Fruit fly (Drosophila melanogaster): ENCODE results near the gene CheB38a.

Gene CheB38a

DNA sequence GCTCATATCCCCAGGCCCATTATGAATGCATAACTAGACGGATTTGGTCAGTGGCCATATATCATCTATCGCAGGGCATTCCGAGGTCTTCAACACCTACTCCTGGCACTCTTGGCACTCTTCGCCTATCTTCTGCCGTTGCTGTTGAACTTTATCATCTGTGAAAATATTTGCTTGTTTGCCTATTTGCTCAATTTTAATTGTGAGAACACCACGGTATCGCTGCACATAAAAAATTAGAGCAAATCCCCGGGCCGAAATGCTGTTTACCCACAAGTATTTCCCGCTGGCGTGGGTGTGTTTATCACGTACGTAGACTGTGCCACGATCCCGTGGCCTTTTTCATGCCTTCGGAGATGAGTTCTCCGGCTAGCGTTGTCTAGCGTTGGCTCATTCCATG, 37.6 kb downstream of the CheB38a start (continued):
- peak; percentile 76 for TF ChIP-seq kni (GFP tag; optimal IDR thresholded peaks at IDR 0.05)
- no peak for TF ChIP-seq CG34422 (GFP tag; IDR thresholded peaks at IDR 0.05)
- TF ChIP-seq CG1529 (GFP tag; optimal IDR thresholded peaks at IDR 0.05), result peak; percentile 62
- TF ChIP-seq Max (GFP tag; optimal IDR thresholded peaks at IDR 0.05), result peak; percentile 34
- no peak for TF ChIP-seq Mrtf (GFP tag; IDR thresholded peaks at IDR 0.05)
- TF ChIP-seq CG8388 (GFP tag; optimal IDR thresholded peaks at IDR 0.05), result peak; percentile 19
- TF ChIP-seq sens (GFP tag), result peak; percentile 87
- no peak for TF ChIP-seq sisA (GFP tag; IDR thresholded peaks at IDR 0.05)
- TF ChIP-seq MESR4 (GFP tag; optimal IDR thresholded peaks at IDR 0.05), result no peak
- TF ChIP-seq usp (GFP tag; optimal IDR thresholded peaks at IDR 0.05), result no peak
- TF ChIP-seq fru (optimal IDR thresholded peaks at IDR 0.05), result no peak
- no peak for TF ChIP-seq Dad (GFP tag; optimal IDR thresholded peaks at IDR 0.05)
- TF ChIP-seq Trl (optimal IDR thresholded peaks at IDR 0.05), result no peak
- peak; percentile 69 for TF ChIP-seq Trl (GFP tag; optimal IDR thresholded peaks at IDR 0.05)
- TF ChIP-seq CG2712 (tag; optimal IDR thresholded peaks at IDR 0.05), result peak; percentile 57
- TF ChIP-seq CG10366 (GFP tag; IDR thresholded peaks at IDR 0.05), result peak; percentile 34; the same call in 1 of the 2 replicates
- TF ChIP-seq dysf (GFP tag; IDR thresholded peaks at IDR 0.05), result 0 out of 3 replicates have a peak, but pooled peaks have one; percentile 36
- TF ChIP-seq ewg (GFP tag; optimal IDR thresholded peaks at IDR 0.05), result peak; percentile 47
- peak; percentile 63 for TF ChIP-seq CHES-1-like (GFP tag; optimal IDR thresholded peaks at IDR 0.05)
- peak; percentile 69 for TF ChIP-seq nau (GFP tag; optimal IDR thresholded peaks at IDR 0.05)
- TF ChIP-seq CG17328 (GFP tag; IDR thresholded peaks at IDR 0.05), result peak; percentile 59
- peak; percentile 20 for TF ChIP-seq CG4424 (GFP tag; optimal IDR thresholded peaks at IDR 0.05)
- TF ChIP-seq pnt (GFP tag; optimal IDR thresholded peaks at IDR 0.05), result peak; percentile 51
- TF ChIP-seq Atf3 (GFP tag; optimal IDR thresholded peaks at IDR 0.05), result peak; percentile 38
- TF ChIP-seq CG43689 (GFP tag; IDR thresholded peaks at IDR 0.05), result no peak
- no peak for TF ChIP-seq Ravus (GFP tag; IDR thresholded peaks at IDR 0.05)
- peak; percentile 82 for TF ChIP-seq ac (GFP tag; optimal IDR thresholded peaks at IDR 0.05)
- TF ChIP-seq cato (GFP tag; optimal IDR thresholded peaks at IDR 0.05; ENCODE audit: borderline replicate concordance), result no peak
- peak; percentile 51 for TF ChIP-seq jumu (GFP tag; optimal IDR thresholded peaks at IDR 0.05)
- TF ChIP-seq Neu2 (GFP tag; optimal IDR thresholded peaks at IDR 0.05; ENCODE audit: borderline replicate concordance), result no peak
- TF ChIP-seq CG8281 (tag; optimal IDR thresholded peaks at IDR 0.05), result peak; percentile 13
- peak; percentile 69; the same call in 1 of the 3 replicates for TF ChIP-seq gce (GFP tag; IDR thresholded peaks at IDR 0.05)
- TF ChIP-seq Dek (tag; optimal IDR thresholded peaks at IDR 0.05), result peak; percentile 49
- TF ChIP-seq Pdp1 (GFP tag; optimal IDR thresholded peaks at IDR 0.05), result peak in 1 of 2 experiments; percentile 46
- TF ChIP-seq Kr (GFP tag; optimal IDR thresholded peaks at IDR 0.05), result peak; percentile 85
- no peak for TF ChIP-seq Dref (GFP tag; IDR thresholded peaks at IDR 0.05)
- peak; percentile 51 for TF ChIP-seq CG17912 (GFP tag; optimal IDR thresholded peaks at IDR 0.05)
- TF ChIP-seq maf-S (GFP tag; optimal IDR thresholded peaks at IDR 0.05), result peak; percentile 50
- TF ChIP-seq CG31388 (GFP tag; optimal IDR thresholded peaks at IDR 0.05), result no peak
- TF ChIP-seq CG7271 (tag; optimal IDR thresholded peaks at IDR 0.05), result peak; percentile 5
- TF ChIP-seq Hr51 (GFP tag; optimal IDR thresholded peaks at IDR 0.05), result peak; percentile 4 to 58
- peak; percentile 47 for TF ChIP-seq pfk (GFP tag; optimal IDR thresholded peaks at IDR 0.05)
- peak; percentile 32 for TF ChIP-seq ems (GFP tag; optimal IDR thresholded peaks at IDR 0.05)
- TF ChIP-seq CG11085 (GFP tag; IDR thresholded peaks at IDR 0.05), result no peak
- TF ChIP-seq emc (GFP tag; optimal IDR thresholded peaks at IDR 0.05), result no peak
- no peak for TF ChIP-seq CG11695 (GFP tag; IDR thresholded peaks at IDR 0.05)
- peak; percentile 30 for TF ChIP-seq Bdp1 (GFP tag; optimal IDR thresholded peaks at IDR 0.05)
- peak; percentile 61 for TF ChIP-seq CG33213 (GFP tag; optimal IDR thresholded peaks at IDR 0.05)
- TF ChIP-seq stc (GFP tag; IDR thresholded peaks at IDR 0.05), result peak; percentile 10; the same call in 1 of the 2 replicates
- no peak for TF ChIP-seq sna (GFP tag; IDR thresholded peaks at IDR 0.05; ENCODE audit: partially characterized antibody)
- no peak for TF ChIP-seq z (GFP tag; IDR thresholded peaks at IDR 0.05)
- no peak for TF ChIP-seq trem (tag; optimal IDR thresholded peaks at IDR 0.05)

All from whole organism, embryonic.